Fruit fly (Drosophila melanogaster) S2 (cell line): ENCODE data around the gene CG15564.
A peak's percentile ranks its signal among the peaks of the same experiment; 100 is the strongest.

Source experiments
- CG8478 ChIP-seq: fragments of >200 bp; optimal IDR thresholded peaks from 2 replicates; lab custom pipeline; 2018
- CTCF ChIP-seq, 2 experiments: fragments of >200 bp; optimal IDR thresholded peaks; 2 replicates each; lab custom pipeline; 2018

The CG15564 gene

DNA sequence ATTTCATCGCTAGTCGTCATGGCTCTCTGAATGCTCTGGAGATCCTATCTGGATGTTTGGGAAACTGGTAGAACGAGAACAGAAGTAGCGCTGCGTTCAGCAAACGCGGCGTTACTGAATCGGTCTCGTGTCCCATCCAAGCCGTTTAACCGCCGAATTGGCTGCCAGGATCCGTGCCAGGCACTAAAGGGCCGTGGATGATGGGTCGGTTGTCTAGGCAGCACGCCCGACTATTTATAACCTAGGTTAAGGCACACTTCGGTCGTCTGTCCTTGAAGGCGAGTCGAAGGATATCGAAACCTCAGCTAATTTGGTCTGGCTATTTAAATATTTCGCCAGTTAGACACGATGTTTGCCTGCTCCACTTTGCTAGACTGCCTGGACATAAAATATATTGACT, at the start of gene CG15564:
Gene CG15564 (minus strand): TSS at position 101 of the 400 bp plus-strand sequence.
- TF ChIP-seq CG8478 (lab: Kevin White, UChicago), result no peak

DNA sequence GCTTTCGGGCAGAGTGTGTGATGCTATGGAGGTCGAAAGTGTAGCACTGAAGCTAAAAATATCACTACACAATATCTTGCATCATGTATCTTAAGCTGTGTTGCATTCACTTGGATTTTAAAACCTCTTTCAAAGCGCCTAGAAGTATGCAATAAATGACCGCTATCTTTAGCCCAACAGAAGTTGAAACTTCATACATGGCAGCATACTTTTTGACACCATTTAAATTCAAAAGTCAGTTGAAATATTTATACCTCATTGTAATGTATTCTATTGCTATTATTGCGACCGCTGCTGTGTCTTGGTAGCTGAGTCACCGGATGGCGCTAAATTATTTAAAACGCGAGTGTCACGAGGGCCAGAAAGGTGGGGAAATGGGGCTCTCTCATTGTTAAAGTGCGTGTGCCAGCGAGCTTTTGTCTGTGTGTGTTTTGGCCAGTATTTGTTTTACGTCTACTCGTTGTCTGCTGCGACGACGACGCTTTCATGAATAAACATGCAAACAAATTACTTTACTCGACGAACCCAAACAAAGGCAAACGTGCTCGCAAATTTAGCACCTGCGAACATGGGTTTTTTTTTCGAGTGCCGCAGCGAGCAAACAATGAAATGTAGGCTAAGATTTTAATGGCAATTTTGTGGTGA, 35.7 kb upstream of the CG15564 start:
- TF ChIP-seq CTCF (optimal IDR thresholded peaks at IDR 0.05; lab: Kevin White, UChicago), result no peak
- TF ChIP-seq CG8478 (lab: Kevin White, UChicago), result no peak

DNA sequence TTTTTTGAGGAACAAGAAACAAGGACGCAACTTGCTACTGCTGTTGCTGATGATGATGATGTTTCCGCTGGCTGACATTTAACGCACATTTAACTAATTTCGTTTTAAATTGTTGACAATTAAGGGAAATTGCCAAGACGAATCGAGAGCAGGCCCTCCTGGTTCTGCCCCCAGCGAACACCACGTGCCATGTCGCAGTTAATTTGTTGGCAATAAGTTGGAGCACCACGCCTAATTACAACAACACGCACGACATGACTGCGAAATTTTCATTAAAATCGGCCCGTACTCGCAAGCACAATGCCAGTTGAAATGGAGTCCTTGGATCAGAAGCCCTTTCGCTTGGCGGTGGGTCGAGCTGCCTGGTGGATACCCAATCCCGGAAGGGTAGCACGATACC, 30.3 kb upstream of the CG15564 start, which contains the start of gene ppk24:
Gene ppk24 (plus strand): TSS at position 301 of the 400 bp plus-strand sequence.
- TF ChIP-seq CG8478 (lab: Kevin White, UChicago), result no peak
- no peak for TF ChIP-seq CTCF (optimal IDR thresholded peaks at IDR 0.05; lab: Kevin White, UChicago)

DNA sequence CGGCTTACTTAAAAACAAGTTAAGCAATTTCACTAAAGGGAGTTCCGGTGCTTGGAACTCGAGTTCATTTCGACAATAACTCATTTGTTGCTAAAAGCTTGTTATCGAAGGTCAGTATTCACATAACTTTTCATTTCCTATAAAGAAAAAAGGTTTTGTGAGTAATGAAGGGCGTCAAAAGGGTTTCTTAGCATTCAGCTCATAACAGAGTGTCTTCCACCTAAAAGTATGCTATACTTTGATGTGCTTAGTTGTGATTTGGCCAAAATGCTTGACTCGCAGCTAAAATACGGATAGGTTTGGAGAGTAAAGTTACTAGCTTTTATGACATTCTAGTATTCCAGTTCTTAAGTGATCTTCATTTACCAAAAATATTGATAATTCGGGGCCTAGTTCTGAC, 28.8 kb upstream of the CG15564 start:
- TF ChIP-seq CTCF (optimal IDR thresholded peaks at IDR 0.05; lab: Kevin White, UChicago) (peak in 1 of 2 experiments; percentile 7), CG8478 (lab: Kevin White, UChicago) (no peak)

DNA sequence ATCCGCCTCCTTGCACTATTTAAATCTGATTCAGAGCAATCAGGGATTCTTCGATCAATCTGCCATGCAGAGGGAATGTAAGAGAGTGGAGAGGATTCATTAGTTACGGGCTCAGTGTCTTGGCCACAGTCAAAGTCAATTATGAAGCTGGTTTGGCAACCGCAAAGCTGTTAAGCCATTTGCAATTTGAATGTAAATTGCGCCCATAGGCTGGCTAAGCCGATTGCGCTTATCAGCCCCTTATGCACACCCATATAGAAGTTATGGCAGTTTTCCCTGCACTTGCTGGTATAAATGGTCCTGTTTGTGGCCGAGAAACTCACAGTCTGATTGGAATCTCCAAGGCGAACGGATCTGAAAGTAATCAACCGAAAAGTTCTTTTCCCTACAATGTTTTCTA, 27.1 kb upstream of the CG15564 start, which contains the start of gene CAH5:
Gene CAH5 (plus strand): TSS at position 301 of the 400 bp plus-strand sequence.
- no peak for TF ChIP-seq CTCF (optimal IDR thresholded peaks at IDR 0.05; lab: Kevin White, UChicago)
- TF ChIP-seq CG8478 (lab: Kevin White, UChicago), result no peak

DNA sequence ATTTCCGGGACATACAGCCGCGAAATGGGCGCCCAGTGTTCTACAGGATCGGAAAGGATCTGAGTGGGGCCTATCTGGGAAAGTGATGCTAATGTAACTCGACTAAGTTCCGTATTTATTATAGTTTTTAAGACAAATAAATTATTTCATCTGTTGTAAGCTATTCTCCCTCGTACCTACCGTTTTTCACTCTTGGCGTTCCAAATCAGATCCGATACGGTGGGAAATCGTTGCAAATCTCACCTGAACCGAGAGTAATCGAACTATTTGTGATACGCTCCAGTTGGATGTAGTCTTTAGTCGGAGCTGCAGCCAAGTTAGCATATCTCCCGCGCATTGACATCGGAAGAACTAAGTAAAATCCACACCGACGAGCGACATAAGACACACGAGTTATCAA, 24.8 kb upstream of the CG15564 start, which contains the start of gene CAH16:
Gene CAH16 (plus strand): TSS at position 301 of the 400 bp plus-strand sequence.
- no peak for TF ChIP-seq CTCF (optimal IDR thresholded peaks at IDR 0.05; lab: Kevin White, UChicago)
- TF ChIP-seq CG8478 (lab: Kevin White, UChicago), result no peak

DNA sequence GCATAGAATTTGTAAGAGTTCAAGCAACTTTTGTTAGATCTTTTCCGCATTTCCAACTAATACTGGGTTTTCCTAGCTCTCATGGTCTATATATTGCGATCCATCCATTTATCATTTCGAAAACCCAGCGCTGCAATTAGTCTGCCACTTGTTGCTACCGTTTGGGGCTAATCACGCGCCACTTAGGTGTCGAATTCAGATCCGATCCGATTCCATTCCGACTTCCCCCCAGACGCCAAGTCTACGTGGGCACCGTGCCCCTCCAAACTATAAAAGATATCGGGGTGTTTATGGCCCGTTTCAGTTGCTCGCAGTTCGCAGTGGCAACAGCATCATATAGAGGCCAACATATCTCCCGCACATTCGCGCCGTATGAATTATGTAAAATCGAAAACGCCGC, 22.1 kb upstream of the CG15564 start, which contains the start of gene CAH6:
Gene CAH6 (plus strand): TSS at position 301 of the 400 bp plus-strand sequence.
- TF ChIP-seq CG8478 (lab: Kevin White, UChicago), result no peak
- no peak for TF ChIP-seq CTCF (optimal IDR thresholded peaks at IDR 0.05; lab: Kevin White, UChicago)

DNA sequence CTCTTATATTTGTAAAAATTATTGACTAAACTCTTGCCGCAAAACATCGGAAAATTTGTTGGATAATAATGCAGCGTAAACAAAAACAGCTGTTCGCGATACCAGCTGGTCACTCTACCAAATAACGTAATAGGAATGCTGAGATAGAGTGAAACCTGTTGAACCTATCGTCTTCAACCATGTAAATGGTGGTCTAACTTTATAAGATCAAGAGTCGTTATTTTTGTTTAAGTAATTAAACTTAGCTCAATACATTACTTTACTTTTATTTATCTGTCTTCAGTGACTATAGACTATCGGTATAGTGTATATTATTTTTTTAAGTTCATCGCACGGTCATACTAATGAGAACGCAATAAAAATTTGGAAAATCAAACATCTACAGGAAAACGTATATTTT, 19.6 kb upstream of the CG15564 start, which contains the start of the genes CG1750 and spn-F:
Gene CG1750 (minus strand): TSS at position 93 of the 400 bp plus-strand sequence.
Gene spn-F (plus strand): TSS at position 320 of the 400 bp plus-strand sequence.
- no peak for TF ChIP-seq CTCF (optimal IDR thresholded peaks at IDR 0.05; lab: Kevin White, UChicago)
- TF ChIP-seq CG8478 (lab: Kevin White, UChicago), result no peak

DNA sequence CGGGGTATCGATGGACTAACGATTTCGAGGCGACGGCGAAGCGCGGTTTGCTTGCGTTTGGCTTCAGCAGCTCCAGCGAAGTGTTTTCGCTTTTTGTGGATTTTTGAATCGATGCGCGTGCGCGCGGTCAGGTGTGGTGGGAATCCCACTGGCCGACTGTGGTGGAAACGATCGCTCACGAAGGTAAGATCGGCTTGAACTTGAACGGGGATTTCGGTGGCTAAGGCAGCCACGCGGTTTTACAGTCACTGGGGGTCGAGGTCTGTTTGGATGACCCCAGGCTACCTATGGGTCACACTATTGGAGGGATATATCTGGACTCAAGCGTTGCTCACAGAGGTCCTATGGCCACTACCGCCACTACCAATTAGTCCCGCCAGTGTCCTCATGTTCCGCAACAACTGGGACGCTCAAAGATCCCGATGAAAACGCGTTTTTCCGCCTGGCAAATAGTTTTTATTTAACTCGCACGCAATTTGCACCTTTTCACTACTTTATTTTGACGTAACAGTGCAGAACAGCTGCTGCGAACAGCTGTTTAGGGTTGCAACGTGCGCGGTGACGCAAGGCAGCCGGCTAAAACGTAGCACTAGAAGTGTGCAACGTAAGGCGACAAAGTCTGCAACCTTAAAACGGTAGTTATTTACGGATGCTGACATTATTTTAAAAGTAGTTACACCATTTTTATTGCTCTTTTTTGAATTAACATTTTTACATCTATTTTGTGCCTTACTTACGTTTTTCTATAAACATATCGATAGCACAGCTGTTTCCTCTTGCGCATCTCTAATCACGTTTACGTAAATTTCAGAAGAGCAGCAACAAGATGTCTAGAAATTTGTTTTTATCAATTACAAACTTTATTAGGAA, 17.2 kb upstream of the CG15564 start, which contains the start of the genes qless and mRpL32:
Gene qless (minus strand): TSS at position 516 of the 870 bp plus-strand sequence.
Gene mRpL32 (plus strand): TSS at position 780 of the 870 bp plus-strand sequence.
- TF ChIP-seq CG8478 (lab: Kevin White, UChicago) (no peak), CTCF (optimal IDR thresholded peaks at IDR 0.05; lab: Kevin White, UChicago) (peak in 1 of 2 experiments; percentile 0)

DNA sequence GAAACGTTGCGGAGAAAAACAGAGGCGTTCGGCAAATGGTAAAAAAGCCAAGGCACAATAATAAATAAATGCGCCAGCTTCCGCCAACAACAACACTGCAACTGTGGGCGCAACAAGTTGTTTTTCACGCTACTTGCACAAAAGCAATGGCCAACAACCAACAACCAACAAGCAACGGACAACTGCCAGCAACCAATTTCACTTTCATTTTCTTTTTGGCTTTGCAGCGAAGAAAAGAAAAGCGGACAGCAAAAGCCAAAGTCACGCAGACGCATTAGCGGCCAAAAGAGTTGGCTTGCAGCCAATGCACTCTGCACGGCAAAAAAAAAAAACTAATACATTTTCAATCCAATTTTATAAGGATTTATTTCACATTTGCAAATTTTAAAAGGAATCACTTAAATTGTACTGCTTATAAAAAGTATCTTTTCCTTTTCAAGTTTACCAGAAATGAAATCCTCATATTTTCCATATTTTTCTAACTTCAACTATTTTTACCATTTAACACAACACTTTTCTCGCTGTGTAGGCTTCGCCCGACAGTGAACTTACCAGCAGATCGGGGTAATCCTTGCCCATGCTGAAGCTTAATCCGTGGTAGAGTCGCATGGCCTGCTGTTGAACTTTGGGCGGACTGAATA, 16.1 kb upstream of the CG15564 start:
- TF ChIP-seq CG8478 (lab: Kevin White, UChicago) (no peak), CTCF (optimal IDR thresholded peaks at IDR 0.05; lab: Kevin White, UChicago) (no peak)

DNA sequence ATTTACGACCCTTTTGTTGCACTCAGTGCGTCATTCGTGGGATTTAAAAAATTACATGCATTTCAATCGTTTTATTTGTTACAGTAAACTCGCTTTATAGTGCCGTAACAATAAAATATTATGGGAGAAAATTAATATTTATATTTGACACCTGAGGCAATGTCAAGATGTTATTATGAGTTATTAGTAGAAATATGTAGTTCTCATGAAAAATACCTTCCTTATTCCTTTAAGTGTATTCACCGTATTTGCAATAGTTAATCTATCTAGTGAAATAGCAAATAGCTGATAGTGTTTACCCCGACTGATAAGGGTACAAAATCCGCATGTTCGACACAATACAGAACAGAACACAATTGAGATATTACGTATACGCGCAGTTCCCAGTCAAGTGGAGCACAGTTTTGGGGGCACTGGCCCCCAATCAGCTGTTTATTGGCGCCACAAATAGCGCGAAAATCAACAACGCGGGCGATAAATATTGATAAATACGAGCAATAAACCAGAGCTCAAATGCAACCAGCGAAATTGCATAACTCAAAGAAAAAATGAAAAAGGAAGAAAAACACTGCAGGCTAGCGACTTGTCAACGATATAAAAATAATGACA, 15.4 kb upstream of the CG15564 start:
- no peak for TF ChIP-seq CG8478 (lab: Kevin White, UChicago)
- no peak for TF ChIP-seq CTCF (optimal IDR thresholded peaks at IDR 0.05; lab: Kevin White, UChicago)

DNA sequence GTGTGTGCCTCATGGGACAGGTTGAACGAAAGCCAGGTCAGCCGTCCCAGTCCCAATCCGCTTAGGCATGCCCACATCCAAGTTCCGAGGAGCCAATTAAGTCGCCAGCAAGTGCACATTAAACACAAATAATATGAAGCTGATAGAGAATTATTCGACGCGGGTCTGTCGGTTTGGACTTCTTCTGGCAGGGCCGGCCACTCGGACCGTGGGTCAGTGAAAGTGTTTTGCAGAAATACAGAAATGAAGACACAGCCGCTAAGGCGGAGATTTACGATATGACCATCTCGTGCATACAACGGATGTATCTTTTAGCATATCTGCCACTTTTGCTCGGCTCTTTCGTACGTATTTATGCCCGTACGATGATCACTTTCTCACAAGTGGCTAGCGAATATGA, 13.1 kb upstream of the CG15564 start:
- TF ChIP-seq CTCF (optimal IDR thresholded peaks at IDR 0.05; lab: Kevin White, UChicago), result no peak

DNA sequence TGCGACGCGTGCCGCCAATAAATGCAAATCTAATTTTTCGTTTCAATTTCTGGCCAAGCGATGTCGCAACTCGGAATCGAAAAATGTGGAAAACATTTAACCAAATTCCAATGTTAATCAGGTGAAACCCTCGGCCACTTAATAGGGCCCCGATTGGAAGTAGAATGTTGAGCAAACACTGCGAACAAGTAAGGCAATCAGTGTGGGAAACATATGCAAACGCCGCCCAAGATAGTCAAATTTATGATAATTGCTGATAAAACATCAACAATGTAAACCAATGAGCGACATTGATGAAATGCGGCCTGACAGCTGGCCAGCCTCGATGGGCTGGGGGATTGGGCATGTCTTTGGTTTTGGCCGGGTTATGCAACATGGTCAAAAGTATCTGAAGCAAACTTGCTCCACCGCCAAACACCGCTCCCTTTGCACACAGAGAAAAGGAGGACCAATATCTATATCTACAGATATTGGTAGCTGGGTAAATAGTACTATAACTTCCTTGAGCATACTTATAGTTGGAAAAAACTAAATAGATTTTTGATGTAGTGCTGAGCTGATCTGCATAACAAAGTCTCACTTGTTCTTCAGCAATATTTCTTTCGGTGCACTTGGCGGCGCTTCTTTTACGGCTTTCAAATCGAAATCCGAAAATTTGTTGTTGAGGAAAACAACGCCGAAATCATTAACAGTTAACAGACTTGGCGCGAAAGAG, 12.3 kb upstream of the CG15564 start:
- TF ChIP-seq CTCF (optimal IDR thresholded peaks at IDR 0.05; lab: Kevin White, UChicago), result no peak
- no peak for TF ChIP-seq CG8478 (lab: Kevin White, UChicago)
